Fruit fly (Drosophila melanogaster): ENCODE results near the gene KFase.

KFase gene

dm6 chr2L:6488676-6489140 lies at the start of gene KFase, which contains the start of gene epsilonCOP:
Gene KFase (minus strand): TSS chr2L:6488756.
Gene epsilonCOP (plus strand): TSS chr2L:6489090.
- TF ChIP-seq Ets98B (GFP tag; IDR thresholded peaks at IDR 0.05) (peak; percentile 52), CG34367 (tag; optimal IDR thresholded peaks at IDR 0.05) (no peak), CG32121 (GFP tag; IDR thresholded peaks at IDR 0.05) (no peak), CG8159 (tag; optimal IDR thresholded peaks at IDR 0.05) (no peak), fd96Ca (GFP tag; IDR thresholded peaks at IDR 0.05) (no peak)

dm6 chr2L:6536044-6536581 lies 47.6 kb upstream of the KFase start:
- TF ChIP-seq EcR (GFP tag; optimal IDR thresholded peaks at IDR 0.05): peak; percentile 3
- TF ChIP-seq CG8159 (tag; optimal IDR thresholded peaks at IDR 0.05): no peak

dm6 chr2L:6534125-6534815 lies 45.7 kb upstream of the KFase start:
- TF ChIP-seq EcR (GFP tag; optimal IDR thresholded peaks at IDR 0.05) (no peak), CG17806 (tag; optimal IDR thresholded peaks at IDR 0.05) (no peak), CG12605 (GFP tag; IDR thresholded peaks at IDR 0.05) (no peak), fd96Ca (GFP tag; IDR thresholded peaks at IDR 0.05) (no peak), CG14655 (GFP tag; optimal IDR thresholded peaks at IDR 0.05) (no peak), CG32121 (GFP tag; IDR thresholded peaks at IDR 0.05) (no peak), CG8159 (tag; optimal IDR thresholded peaks at IDR 0.05) (no peak), Pif1B (GFP tag; optimal IDR thresholded peaks at IDR 0.05) (no peak), gl (tag; optimal IDR thresholded peaks at IDR 0.05) (no peak), D1 (tag; optimal IDR thresholded peaks at IDR 0.05) (no peak), CG9948 (tag; optimal IDR thresholded peaks at IDR 0.05) (no peak), Snoo (tag; optimal IDR thresholded peaks at IDR 0.05) (no peak), Pif1A (GFP tag; optimal IDR thresholded peaks at IDR 0.05) (no peak), CG34367 (tag; optimal IDR thresholded peaks at IDR 0.05) (no peak), CG15710 (tag; optimal IDR thresholded peaks at IDR 0.05) (no peak), Ets98B (GFP tag; IDR thresholded peaks at IDR 0.05) (no peak), rn (GFP tag; IDR thresholded peaks at IDR 0.05) (no peak), CG4496 (GFP tag; IDR thresholded peaks at IDR 0.05) (no peak), CG13204 (GFP tag; optimal IDR thresholded peaks at IDR 0.05) (no peak)

dm6 chr2L:6533719-6534118 lies 45.2 kb upstream of the KFase start:
- TF ChIP-seq CG34367 (tag; optimal IDR thresholded peaks at IDR 0.05) (no peak), Ets98B (GFP tag; IDR thresholded peaks at IDR 0.05) (no peak), CG13204 (GFP tag; optimal IDR thresholded peaks at IDR 0.05) (peak; percentile 0)

- TF ChIP-seq Pif1B (GFP tag; optimal IDR thresholded peaks at IDR 0.05) (no peak), CG4496 (GFP tag; IDR thresholded peaks at IDR 0.05) (no peak), CG17806 (tag; optimal IDR thresholded peaks at IDR 0.05) (no peak), D1 (tag; optimal IDR thresholded peaks at IDR 0.05) (no peak), EcR (GFP tag; optimal IDR thresholded peaks at IDR 0.05) (no peak)
Observed at dm6 chr2L:6532977-6533376, 44.4 kb upstream of the KFase start.

- TF ChIP-seq gl (tag; optimal IDR thresholded peaks at IDR 0.05) (no peak), CG4496 (GFP tag; IDR thresholded peaks at IDR 0.05) (no peak), CG13204 (GFP tag; optimal IDR thresholded peaks at IDR 0.05) (no peak), CG34367 (tag; optimal IDR thresholded peaks at IDR 0.05) (no peak), CG9948 (tag; optimal IDR thresholded peaks at IDR 0.05) (no peak), rn (GFP tag; IDR thresholded peaks at IDR 0.05) (no peak), CG15710 (tag; optimal IDR thresholded peaks at IDR 0.05) (no peak), Snoo (tag; optimal IDR thresholded peaks at IDR 0.05) (no peak), CG17806 (tag; optimal IDR thresholded peaks at IDR 0.05) (no peak), Ets98B (GFP tag; IDR thresholded peaks at IDR 0.05) (no peak), Pif1B (GFP tag; optimal IDR thresholded peaks at IDR 0.05) (no peak), CG10348 (GFP tag; IDR thresholded peaks at IDR 0.05) (no peak), CG8301 (tag; optimal IDR thresholded peaks at IDR 0.05) (no peak), CG8159 (tag; optimal IDR thresholded peaks at IDR 0.05) (no peak), CG14655 (GFP tag; optimal IDR thresholded peaks at IDR 0.05) (no peak), EcR (GFP tag; optimal IDR thresholded peaks at IDR 0.05) (no peak), D1 (tag; optimal IDR thresholded peaks at IDR 0.05) (no peak), Pif1A (GFP tag; optimal IDR thresholded peaks at IDR 0.05) (no peak), CG32121 (GFP tag; IDR thresholded peaks at IDR 0.05) (no peak), CG12605 (GFP tag; IDR thresholded peaks at IDR 0.05) (no peak)
Observed at dm6 chr2L:6531985-6532699, 43.6 kb upstream of the KFase start.
